Fruit fly (Drosophila melanogaster) whole organism, adult: ENCODE results near the gene Obp19d.

ENCODE experiments used
- CG11617 ChIP-seq: fragments of 200-800 bp; sonication (Bioruptor generic); optimal IDR thresholded peaks from 2 replicates; lab custom pipeline; 2017; ENCODE audit warnings: mild to moderate bottlenecking, missing biosample characterization, missing genetic modification reagents, missing genetic modification characterization
- CG12768 ChIP-seq: fragments of 200-800 bp; sonication (Bioruptor generic); optimal IDR thresholded peaks from 2 replicates; lab custom pipeline; 2017; ENCODE audit warnings: missing biosample characterization, missing genetic modification characterization, mild to moderate bottlenecking, moderate library complexity, missing genetic modification reagents
- CG14711 ChIP-seq: fragments of 200-800 bp; sonication (Bioruptor generic); optimal IDR thresholded peaks from 2 replicates; lab custom pipeline; 2018; ENCODE audit warnings: missing biosample characterization, mild to moderate bottlenecking, missing genetic modification characterization, moderate library complexity
- CG1620 ChIP-seq: fragments of 200-800 bp; sonication (Bioruptor generic); optimal IDR thresholded peaks from 2 replicates; lab custom pipeline; 2016; ENCODE audit warnings: missing biosample characterization, missing genetic modification characterization
- CG33017 ChIP-seq: fragments of 200-800 bp; sonication (Bioruptor generic); optimal IDR thresholded peaks from 2 replicates; lab custom pipeline; 2018; ENCODE audit warnings: missing biosample characterization, mild to moderate bottlenecking, missing genetic modification characterization, moderate library complexity
- CG5204 ChIP-seq: fragments of 200-800 bp; sonication (Bioruptor generic); optimal IDR thresholded peaks from 2 replicates; lab custom pipeline; 2016; ENCODE audit warnings: missing biosample characterization, missing genetic modification characterization
- CG7045 ChIP-seq: fragments of 200-800 bp; sonication (Bioruptor generic); optimal IDR thresholded peaks from 2 replicates; lab custom pipeline; 2017; ENCODE audit warnings: missing biosample characterization, mild to moderate bottlenecking, missing genetic modification characterization
- CG7101 ChIP-seq: fragments of 200-800 bp; sonication (Bioruptor generic); optimal IDR thresholded peaks from 2 replicates; lab custom pipeline; 2018; ENCODE audit warnings: missing biosample characterization, mild to moderate bottlenecking, missing genetic modification characterization, moderate library complexity
- Clk ChIP-seq: fragments of 200-800 bp; sonication (Bioruptor generic); optimal IDR thresholded peaks from 2 replicates; lab custom pipeline; 2017; ENCODE audit warnings: missing biosample characterization, missing genetic modification characterization
- Crg-1 ChIP-seq: fragments of 200-800 bp; sonication (Bioruptor generic); optimal IDR thresholded peaks from 2 replicates; lab custom pipeline; 2016; ENCODE audit warnings: missing biosample characterization, missing genetic modification characterization
- Hr96 ChIP-seq: fragments of 200-800 bp; sonication (Bioruptor generic); optimal IDR thresholded peaks from 2 replicates; lab custom pipeline; 2016; ENCODE audit warnings: missing biosample characterization, missing genetic modification characterization
- Mnt ChIP-seq: fragments of 200-800 bp; sonication (Bioruptor generic); optimal IDR thresholded peaks from 2 replicates; lab custom pipeline; 2016; ENCODE audit warnings: missing biosample characterization, mild to moderate bottlenecking, missing genetic modification characterization
- bab1 ChIP-seq: fragments of 200-800 bp; sonication (Bioruptor generic); optimal IDR thresholded peaks from 3 replicates; lab custom pipeline; 2019; ENCODE audit warnings: missing biosample characterization, mild to moderate bottlenecking, missing genetic modification characterization, moderate library complexity
- cic ChIP-seq: fragments of 200-800 bp; sonication (Bioruptor generic); optimal IDR thresholded peaks from 2 replicates; lab custom pipeline; 2017; ENCODE audit warnings: missing biosample characterization, mild to moderate bottlenecking, missing genetic modification characterization, moderate library complexity
- cnc ChIP-seq, 2 experiments: fragments of >200 bp; optimal IDR thresholded peaks; 2 replicates each; lab custom pipeline; 2017
- kay ChIP-seq: fragments of 200-800 bp; sonication (Bioruptor generic); peaks from one replicate; lab custom pipeline; 2016; ENCODE audit warnings: missing biosample characterization, missing genetic modification characterization, borderline replicate concordance
- ovo ChIP-seq: fragments of 200-800 bp; sonication (Bioruptor generic); optimal IDR thresholded peaks from 2 replicates; lab custom pipeline; 2016; ENCODE audit warnings: missing biosample characterization, missing genetic modification characterization
- pad ChIP-seq: fragments of 200-800 bp; sonication (Bioruptor generic); optimal IDR thresholded peaks from 3 replicates; lab custom pipeline; 2017; ENCODE audit warnings: missing biosample characterization, missing genetic modification characterization, mild to moderate bottlenecking, moderate library complexity, missing genetic modification reagents
- tj ChIP-seq: fragments of 200-800 bp; sonication (Bioruptor generic); optimal IDR thresholded peaks from 3 replicates; lab custom pipeline; 2017; ENCODE audit warnings: missing biosample characterization, mild to moderate bottlenecking, missing genetic modification characterization, moderate library complexity
- toe ChIP-seq: fragments of 200-800 bp; sonication (Bioruptor generic); optimal IDR thresholded peaks from 2 replicates; lab custom pipeline; 2016; ENCODE audit warnings: missing biosample characterization, missing genetic modification characterization

The Obp19d gene

DNA sequence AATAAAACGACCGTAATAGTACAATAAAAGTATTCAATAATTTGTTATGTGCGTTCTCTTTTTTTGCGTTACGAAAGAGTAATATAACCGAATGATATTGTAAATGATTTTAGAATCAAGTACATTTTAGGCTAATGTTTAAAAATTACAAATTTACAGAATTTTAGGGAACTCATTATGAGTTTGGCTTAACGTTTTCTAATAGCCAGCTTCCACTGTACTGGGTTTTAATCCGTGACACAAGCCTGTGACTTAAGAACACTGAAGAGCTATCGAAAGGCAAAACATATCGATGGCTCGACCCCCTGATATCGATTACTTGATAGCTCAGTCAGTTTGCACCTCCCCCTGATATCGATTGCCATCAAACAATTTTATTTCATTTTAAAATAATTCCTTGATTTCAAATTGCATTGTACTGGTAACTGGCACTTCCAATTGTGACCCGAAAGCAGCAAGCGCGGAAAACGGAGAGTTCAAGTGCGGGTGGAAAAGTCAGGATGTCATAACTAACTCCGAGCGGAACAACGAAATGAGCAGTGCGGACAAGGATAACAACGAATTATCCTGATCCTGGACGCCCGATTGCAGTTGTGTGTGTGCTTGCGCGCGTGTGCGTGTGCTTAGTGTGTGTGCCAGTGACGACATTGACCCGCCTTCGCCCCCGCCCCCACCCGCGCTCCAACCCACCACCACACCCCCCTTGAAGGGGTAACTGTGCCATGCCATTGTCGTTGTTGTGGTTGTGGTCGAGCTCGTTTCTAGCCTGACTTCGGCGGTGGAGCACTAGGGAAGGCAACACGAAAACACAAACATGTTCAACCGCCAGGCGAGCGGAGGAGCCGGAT lies 25.1 kb upstream of the Obp19d start, which contains the start of gene HERC2:
Gene HERC2, plus strand, starts transcription at position 330 of the 848 bp plus-strand sequence.
- TF ChIP-seq CG1620 (GFP tag; lab: Kevin White, UChicago) = peak; percentile 62
- no peak for TF ChIP-seq Mnt (GFP tag; lab: Kevin White, UChicago)
- no peak for TF ChIP-seq kay (GFP tag; lab: Kevin White, UChicago)
- no peak for TF ChIP-seq tj (GFP tag; lab: Kevin White, UChicago)
- peak; percentile 62 for TF ChIP-seq Hr96 (GFP tag; lab: Kevin White, UChicago)
- peak; percentile 52 for TF ChIP-seq toe (GFP tag; lab: Kevin White, UChicago)
- no peak for TF ChIP-seq CG14711 (tag; lab: Kevin White, UChicago)
- TF ChIP-seq bab1 = no peak
- TF ChIP-seq cic = no peak
- TF ChIP-seq cnc (optimal IDR thresholded peaks at IDR 0.05; lab: Kevin White, UChicago) = no peak
- TF ChIP-seq CG12768 (GFP tag; lab: Kevin White, UChicago) = no peak
- TF ChIP-seq ovo = no peak
- TF ChIP-seq CG7045 = no peak
- no peak for TF ChIP-seq CG11617
- no peak for TF ChIP-seq CG33017 (tag; lab: Kevin White, UChicago)
- TF ChIP-seq pad (GFP tag; lab: Kevin White, UChicago) = peak; percentile 10
- TF ChIP-seq Crg-1 (GFP tag; lab: Kevin White, UChicago) = no peak
- TF ChIP-seq CG5204 (GFP tag; lab: Kevin White, UChicago) = peak; percentile 44
- no peak for TF ChIP-seq Clk (GFP tag; lab: Kevin White, UChicago)
- TF ChIP-seq CG7101 (tag; lab: Kevin White, UChicago) = no peak

DNA sequence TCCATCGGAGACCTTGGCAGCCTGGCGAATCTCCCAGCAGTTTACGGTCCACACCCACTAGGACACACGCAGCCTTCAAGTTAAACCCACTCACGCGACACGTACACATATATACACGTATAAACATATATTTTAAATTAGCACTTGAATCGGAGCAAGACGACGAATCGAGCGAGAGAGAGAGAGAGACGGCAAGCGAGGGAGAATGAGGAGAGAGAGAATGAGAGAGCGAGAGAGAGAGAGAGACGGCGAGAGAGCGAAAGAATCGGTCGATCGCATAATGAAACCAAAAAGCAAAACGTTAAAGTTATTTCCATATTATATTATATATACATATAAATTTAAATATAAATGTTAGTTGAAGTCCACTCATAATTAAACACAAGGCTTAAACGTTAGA lies 7.8 kb upstream of the Obp19d start:
- TF ChIP-seq ovo (no peak), CG12768 (GFP tag; lab: Kevin White, UChicago) (no peak), Hr96 (GFP tag; lab: Kevin White, UChicago) (no peak), CG7045 (no peak), CG11617 (no peak), kay (GFP tag; lab: Kevin White, UChicago) (no peak), CG14711 (tag; lab: Kevin White, UChicago) (no peak), tj (GFP tag; lab: Kevin White, UChicago) (no peak), Clk (GFP tag; lab: Kevin White, UChicago) (no peak), toe (GFP tag; lab: Kevin White, UChicago) (no peak), cnc (optimal IDR thresholded peaks at IDR 0.05; lab: Kevin White, UChicago) (no peak), Crg-1 (GFP tag; lab: Kevin White, UChicago) (no peak), Mnt (GFP tag; lab: Kevin White, UChicago) (no peak), CG33017 (tag; lab: Kevin White, UChicago) (no peak)

DNA sequence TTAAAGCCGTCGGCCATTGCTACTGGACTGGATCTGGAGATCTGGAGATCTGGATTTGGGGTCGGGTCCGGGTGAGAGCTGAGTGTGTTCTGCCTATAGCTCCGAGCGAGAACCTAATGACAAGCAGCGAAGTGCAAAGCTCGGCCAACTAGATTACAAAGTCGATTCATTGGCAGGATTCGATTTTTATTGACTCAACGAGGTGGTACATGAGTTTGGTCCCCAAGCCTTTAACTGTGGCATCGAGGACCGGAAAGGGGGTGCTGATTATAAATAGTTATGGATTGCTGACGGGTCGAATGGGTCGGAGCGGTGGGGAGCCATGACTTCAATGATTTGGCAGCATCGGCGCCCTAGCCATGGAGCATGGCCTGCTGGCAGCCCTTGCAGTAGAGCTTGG lies 5.9 kb upstream of the Obp19d start, which contains the start of gene CG15459:
Gene CG15459, minus strand, starts transcription at position 101 of the 400 bp plus-strand sequence.
- no peak for TF ChIP-seq cnc (optimal IDR thresholded peaks at IDR 0.05; lab: Kevin White, UChicago)
- no peak for TF ChIP-seq Hr96 (GFP tag; lab: Kevin White, UChicago)
- TF ChIP-seq bab1 = no peak
- TF ChIP-seq CG5204 (GFP tag; lab: Kevin White, UChicago) = no peak
- no peak for TF ChIP-seq Clk (GFP tag; lab: Kevin White, UChicago)
- TF ChIP-seq ovo = no peak
- TF ChIP-seq CG1620 (GFP tag; lab: Kevin White, UChicago) = no peak
- no peak for TF ChIP-seq CG11617
- TF ChIP-seq CG33017 (tag; lab: Kevin White, UChicago) = no peak
- TF ChIP-seq CG12768 (GFP tag; lab: Kevin White, UChicago) = no peak
- TF ChIP-seq CG14711 (tag; lab: Kevin White, UChicago) = no peak
- TF ChIP-seq toe (GFP tag; lab: Kevin White, UChicago) = no peak
- no peak for TF ChIP-seq pad (GFP tag; lab: Kevin White, UChicago)
- no peak for TF ChIP-seq Mnt (GFP tag; lab: Kevin White, UChicago)
- TF ChIP-seq kay (GFP tag; lab: Kevin White, UChicago) = no peak

DNA sequence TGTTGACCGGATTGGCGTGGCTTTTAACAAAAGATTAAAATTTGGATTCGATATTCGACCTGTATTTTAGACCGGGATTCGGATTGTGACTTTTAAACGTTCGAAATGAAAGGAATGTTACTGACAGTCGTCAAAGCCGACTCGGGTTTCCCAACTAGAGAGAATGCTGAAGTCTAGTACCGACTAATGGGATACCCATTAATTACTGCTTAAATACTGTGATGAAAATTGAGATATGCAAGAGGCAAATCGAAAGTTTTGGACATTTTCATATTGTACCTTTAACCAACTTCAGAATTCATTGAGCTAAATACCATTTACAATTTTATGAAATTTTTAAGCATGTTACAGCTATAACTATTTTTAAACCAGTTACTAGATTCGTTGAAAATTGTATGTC lies 5.3 kb upstream of the Obp19d start, which contains the start of gene CG15458:
Gene CG15458, minus strand, starts transcription at position 101 of the 400 bp plus-strand sequence.
- TF ChIP-seq CG1620 (GFP tag; lab: Kevin White, UChicago) (no peak), cnc (optimal IDR thresholded peaks at IDR 0.05; lab: Kevin White, UChicago) (no peak)

DNA sequence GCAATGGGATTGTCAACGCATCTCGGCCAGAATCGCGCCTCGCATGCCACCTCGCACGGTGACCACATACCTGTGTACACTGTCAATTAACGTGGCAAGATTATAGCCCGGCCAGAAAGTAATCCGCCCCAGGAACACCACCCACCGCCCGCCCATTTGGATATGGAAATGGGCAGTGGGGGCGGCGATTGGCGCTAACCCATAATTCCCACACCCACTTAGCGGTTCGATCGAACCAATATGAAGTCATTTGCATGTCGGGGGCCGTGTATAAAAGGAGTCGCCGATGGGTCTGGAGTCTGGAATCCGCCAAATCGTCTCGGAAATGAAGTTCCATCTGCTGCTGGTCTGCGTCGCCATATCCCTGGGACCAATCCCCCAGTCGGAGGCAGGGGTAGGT lies 4.0 kb upstream of the Obp19d start, which contains the start of gene Obp19a:
Gene Obp19a, plus strand, starts transcription at position 301 of the 400 bp plus-strand sequence.
- TF ChIP-seq CG7101 (tag; lab: Kevin White, UChicago) = no peak
- TF ChIP-seq CG14711 (tag; lab: Kevin White, UChicago) = no peak
- TF ChIP-seq tj (GFP tag; lab: Kevin White, UChicago) = no peak

DNA sequence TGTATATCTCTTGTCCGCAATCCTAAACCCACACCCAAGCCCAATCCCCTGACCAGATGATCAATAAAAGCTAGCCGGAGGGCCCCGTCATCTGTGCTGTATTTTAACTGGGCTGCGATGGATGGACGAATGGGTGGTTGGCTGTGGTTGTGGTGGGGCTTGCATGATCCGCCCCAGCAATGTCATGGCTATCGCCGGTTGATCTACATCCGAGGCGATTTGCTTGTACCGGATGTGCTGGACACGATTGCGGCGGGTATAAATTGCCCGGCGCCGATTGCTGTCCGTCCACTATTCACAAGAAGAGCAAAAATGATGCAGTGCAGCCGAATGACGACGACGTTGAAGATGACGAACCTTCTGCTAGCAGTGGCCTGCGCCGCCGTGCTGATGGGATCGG lies 3.0 kb upstream of the Obp19d start, which contains the start of gene Obp19b:
Gene Obp19b, plus strand, starts transcription at position 301 of the 400 bp plus-strand sequence.
- TF ChIP-seq Clk (GFP tag; lab: Kevin White, UChicago) (no peak), CG5204 (GFP tag; lab: Kevin White, UChicago) (no peak)
